Worm (Caenorhabditis elegans) whole organism, L4 larva: ENCODE measurements around the gene nrf-6.

Experiments used
- F37D6.2 ChIP-seq: sonication (generic microtip); optimal IDR thresholded peaks from 2 replicates; lab custom pipeline; 2016; ENCODE audit warnings: mild to moderate bottlenecking, missing genetic modification characterization, missing compliant biosample characterization
- F44E2.7 ChIP-seq: fragments of 200-800 bp; sonication (Bioruptor generic); IDR thresholded peaks from 2 replicates; pipeline ENCODE4 v2.1.2; 2022; ENCODE audit warnings: missing genetic modification characterization, missing compliant biosample characterization
- Y105C5A.15 ChIP-seq: fragments of 200-800 bp; sonication (Bioruptor generic); IDR thresholded peaks from 2 replicates; pipeline ENCODE4 v1.3.6; 2022; ENCODE audit warnings: missing genetic modification characterization, missing compliant biosample characterization
- Y75B8A.6 ChIP-seq: fragments of 200-800 bp; sonication (Bioruptor generic); IDR thresholded peaks from 2 replicates; pipeline ENCODE4 v1.3.6; 2022; ENCODE audit warnings: missing genetic modification reagents, missing genetic modification characterization, missing compliant biosample characterization
- ZK337.2 ChIP-seq: fragments of 200-800 bp; sonication (Bioruptor generic); IDR thresholded peaks from 2 replicates; pipeline ENCODE4 v1.3.6; 2022; ENCODE audit warnings: missing genetic modification reagents, missing genetic modification characterization, missing compliant biosample characterization
- aha-1 ChIP-seq: fragments of 150-350 bp; peaks from one replicate; lab custom pipeline; 2014; ENCODE audit warnings: missing biosample characterization, missing genetic modification characterization
- aly-2 ChIP-seq: sonication (generic microtip); optimal IDR thresholded peaks from 2 replicates; lab custom pipeline; 2018; ENCODE audit warnings: missing biosample characterization, missing genetic modification characterization
- ama-1 ChIP-seq: fragments of 150-350 bp; optimal IDR thresholded peaks from 2 replicates; lab custom pipeline; 2014; ENCODE audit warnings: inconsistent platforms, mixed read lengths
- arid-1 ChIP-seq: fragments of 200-800 bp; sonication (Bioruptor generic); conservative IDR thresholded peaks from 2 replicates; pipeline ENCODE4 v1.3.6; 2022; ENCODE audit warnings: missing genetic modification reagents, missing genetic modification characterization, missing compliant biosample characterization
- ceh-32 ChIP-seq: sonication (generic microtip); optimal IDR thresholded peaks from 2 replicates; lab custom pipeline; 2016; ENCODE audit warnings: mild to moderate bottlenecking, missing genetic modification characterization, missing compliant biosample characterization; ENCODE audit not compliant: poor library complexity
- ceh-44 ChIP-seq: fragments of 200-800 bp; sonication (Bioruptor generic); IDR thresholded peaks from 2 replicates; pipeline ENCODE4 v1.3.6; 2022; ENCODE audit warnings: missing genetic modification reagents, missing genetic modification characterization, missing compliant biosample characterization
- ceh-82 ChIP-seq: sonication (generic microtip); optimal IDR thresholded peaks from 2 replicates; lab custom pipeline; 2017; ENCODE audit warnings: missing biosample characterization, missing genetic modification characterization
- ces-1 ChIP-seq: fragments of 150-350 bp; sonication (generic microtip); optimal IDR thresholded peaks from 4 replicates; lab custom pipeline; 2014; ENCODE audit warnings: missing biosample characterization, missing genetic modification reagents, missing genetic modification characterization
- daf-12 ChIP-seq: fragments of 150-350 bp; optimal IDR thresholded peaks from 2 replicates; lab custom pipeline; 2014; ENCODE audit warnings: missing biosample characterization, missing genetic modification reagents, missing genetic modification characterization
- daf-16 ChIP-seq, 3 experiments: sonication (generic microtip); optimal IDR thresholded peaks; 2 replicates each; lab custom pipeline; 2016 to 2017; ENCODE audit warnings: missing genetic modification characterization in 3 of 3, missing genetic modification reagents in 3 of 3, mild to moderate bottlenecking in 2 of 3, missing compliant biosample characterization in 2 of 3, missing biosample characterization in 1 of 3, moderate library complexity in 1 of 3
- dmd-8 ChIP-seq: fragments of 200-800 bp; sonication (Bioruptor generic); IDR thresholded peaks from 2 replicates; pipeline ENCODE4 v1.3.6; 2022; ENCODE audit warnings: missing genetic modification characterization, missing compliant biosample characterization
- dmd-9 ChIP-seq: fragments of 200-800 bp; sonication (Bioruptor generic); IDR thresholded peaks from 2 replicates; pipeline ENCODE4 v1.3.6; 2022; ENCODE audit warnings: missing genetic modification reagents, missing genetic modification characterization, missing compliant biosample characterization
- egl-43 ChIP-seq: fragments of 200-800 bp; sonication (Bioruptor generic); IDR thresholded peaks from 2 replicates; pipeline ENCODE4 v1.3.6; 2022; ENCODE audit warnings: missing genetic modification reagents, missing genetic modification characterization, missing compliant biosample characterization
- fos-1 ChIP-seq: fragments of 150-350 bp; optimal IDR thresholded peaks from 2 replicates; lab custom pipeline; 2014; ENCODE audit warnings: missing biosample characterization, missing genetic modification characterization
- gei-8 ChIP-seq: fragments of 200-800 bp; sonication (Bioruptor generic); optimal IDR thresholded peaks from 2 replicates; lab custom pipeline; 2018; ENCODE audit warnings: mild to moderate bottlenecking, missing genetic modification characterization, missing compliant biosample characterization
- hlh-11 ChIP-seq: fragments of 200-800 bp; sonication (Bioruptor generic); optimal IDR thresholded peaks from 2 replicates; lab custom pipeline; 2018; ENCODE audit warnings: mild to moderate bottlenecking, missing genetic modification characterization, missing compliant biosample characterization
- hmg-1.1 ChIP-seq: fragments of 200-800 bp; sonication (Bioruptor generic); IDR thresholded peaks from 2 replicates; pipeline ENCODE4 v1.3.6; 2022; ENCODE audit warnings: missing genetic modification reagents, missing genetic modification characterization, missing compliant biosample characterization
- lim-7 ChIP-seq: fragments of 200-800 bp; sonication (Bioruptor generic); IDR thresholded peaks from 2 replicates; pipeline ENCODE4 v1.3.6; 2022; ENCODE audit warnings: missing genetic modification characterization, missing compliant biosample characterization
- lin-1 ChIP-seq: fragments of 200-800 bp; sonication (Bioruptor generic); IDR thresholded peaks from 2 replicates; pipeline ENCODE4 v1.3.6; 2022; ENCODE audit warnings: missing genetic modification reagents, missing genetic modification characterization, missing compliant biosample characterization
- lin-13 ChIP-seq: fragments of 150-350 bp; optimal IDR thresholded peaks from 2 replicates; lab custom pipeline; 2014; ENCODE audit warnings: missing biosample characterization, missing genetic modification reagents, missing genetic modification characterization
- lin-38 ChIP-seq: fragments of 200-800 bp; sonication (Bioruptor generic); IDR thresholded peaks from 2 replicates; pipeline ENCODE4 v1.3.6; 2022; ENCODE audit warnings: missing genetic modification reagents, missing genetic modification characterization, missing compliant biosample characterization
- mdt-29 ChIP-seq: fragments of 200-800 bp; sonication (Bioruptor generic); IDR thresholded peaks from 2 replicates; pipeline ENCODE4 v1.3.6; 2022; ENCODE audit warnings: missing genetic modification reagents, missing genetic modification characterization, missing compliant biosample characterization
- mep-1 ChIP-seq: fragments of 150-350 bp; sonication (generic microtip); optimal IDR thresholded peaks from 3 replicates; lab custom pipeline; 2014; ENCODE audit warnings: missing biosample characterization, missing genetic modification characterization
- mxl-2 ChIP-seq: fragments of 200-800 bp; sonication (Bioruptor generic); conservative IDR thresholded peaks from 2 replicates; pipeline ENCODE4 v1.3.6; 2022; ENCODE audit warnings: missing genetic modification reagents, missing genetic modification characterization, missing compliant biosample characterization
- nhr-102 ChIP-seq: sonication (generic microtip); optimal IDR thresholded peaks from 2 replicates; lab custom pipeline; 2016; ENCODE audit warnings: mild to moderate bottlenecking, missing genetic modification characterization, moderate library complexity, missing compliant biosample characterization
- nhr-41 ChIP-seq: fragments of 200-800 bp; sonication (Bioruptor generic); IDR thresholded peaks from 2 replicates; pipeline ENCODE4 v1.3.6; 2022; ENCODE audit warnings: missing genetic modification reagents, missing genetic modification characterization, missing compliant biosample characterization
- nhr-76 ChIP-seq: fragments of 150-350 bp; optimal IDR thresholded peaks from 2 replicates; lab custom pipeline; 2014; ENCODE audit warnings: missing biosample characterization, missing genetic modification characterization
- pha-4 ChIP-seq, 2 experiments: fragments of 150-350 bp in 1 of 2; fragments of 200-800 bp in 1 of 2; sonication (Bioruptor generic) in 1 of 2; IDR thresholded peaks in 1 of 2; optimal IDR thresholded peaks in 1 of 2; 2 replicates each; pipeline versions ENCODE4 v1.3.6 to Lab custom; 2014 to 2022; ENCODE audit warnings: missing genetic modification characterization in 2 of 2, missing genetic modification reagents in 2 of 2, missing biosample characterization in 1 of 2, missing compliant biosample characterization in 1 of 2
- php-3 ChIP-seq: fragments of 200-800 bp; sonication (Bioruptor generic); IDR thresholded peaks from 2 replicates; pipeline ENCODE4 v1.3.6; 2022; ENCODE audit warnings: missing genetic modification reagents, missing genetic modification characterization, missing compliant biosample characterization
- skn-1 ChIP-seq: fragments of 150-350 bp; optimal IDR thresholded peaks from 2 replicates; lab custom pipeline; 2014; ENCODE audit warnings: missing biosample characterization, missing genetic modification characterization
- unc-130 ChIP-seq: sonication (generic microtip); optimal IDR thresholded peaks from 2 replicates; lab custom pipeline; 2016; ENCODE audit warnings: missing genetic modification reagents, missing genetic modification characterization, missing compliant biosample characterization
- unc-62 ChIP-seq, 3 experiments: fragments of 150-350 bp in 1 of 3; sonication (generic microtip); optimal IDR thresholded peaks in 2 of 3; peaks in 1 of 3; 1 replicate in 1 of 3; 2 replicates in 2 of 3; lab custom pipeline; 2014 to 2017; ENCODE audit warnings: missing biosample characterization in 3 of 3, missing genetic modification characterization in 3 of 3, missing genetic modification reagents in 3 of 3, missing genotype in 1 of 3
- zag-1 ChIP-seq: fragments of 150-350 bp; optimal IDR thresholded peaks from 2 replicates; lab custom pipeline; 2014; ENCODE audit warnings: missing biosample characterization, missing genetic modification characterization
- zfp-2 ChIP-seq: sonication (generic microtip); optimal IDR thresholded peaks from 2 replicates; lab custom pipeline; 2016; ENCODE audit warnings: mild to moderate bottlenecking, missing genetic modification characterization, missing compliant biosample characterization

nrf-6 gene

ce11 chrII:8039416-8039815 lies 6.9 kb upstream of the nrf-6 start, which contains the start of the genes ubh-4 and algn-6 (continued):
- TF ChIP-seq zfp-2, result no peak
- peak; percentile 57 for TF ChIP-seq mep-1 (tag; lab: Kevin White, UChicago)
- TF ChIP-seq lin-1 (GFP tag; lab: Robert Waterston, UW), result no peak
- TF ChIP-seq aha-1 (tag; lab: Kevin White, UChicago), result no peak
- TF ChIP-seq mxl-2 (GFP tag; lab: Robert Waterston, UW), result no peak
- no peak for TF ChIP-seq lin-13 (GFP tag; lab: Kevin White, UChicago)
- no peak for TF ChIP-seq lim-7
- no peak for TF ChIP-seq daf-12 (tag; lab: Kevin White, UChicago)
- no peak for TF ChIP-seq ces-1 (GFP tag; lab: Kevin White, UChicago)
- no peak for TF ChIP-seq F44E2.7 (GFP tag; lab: Robert Waterston, UW)
- TF ChIP-seq ceh-82, result no peak
- TF ChIP-seq ceh-44 (GFP tag; lab: Robert Waterston, UW), result no peak
- TF ChIP-seq hmg-1.1 (GFP tag; lab: Robert Waterston, UW), result 0 out of 2 replicates have a peak, but pooled peaks have one; percentile 19
- no peak for TF ChIP-seq skn-1 (tag; lab: Kevin White, UChicago)
- TF ChIP-seq daf-16 (GFP tag; optimal IDR thresholded peaks at IDR 0.05; lab: Kevin White, UChicago), result no peak
- peak; percentile 38 for TF ChIP-seq daf-16 (tag; optimal IDR thresholded peaks at IDR 0.05; lab: Kevin White, UChicago)
- no peak for TF ChIP-seq F37D6.2 (tag; lab: Kevin White, UChicago)
- no peak for TF ChIP-seq php-3 (GFP tag; lab: Robert Waterston, UW)
- TF ChIP-seq dmd-8 (GFP tag; lab: Robert Waterston, UW), result no peak
- TF ChIP-seq nhr-41 (GFP tag; lab: Robert Waterston, UW), result no peak
- 0 out of 2 replicates have a peak, but pooled peaks have one; percentile 4 for TF ChIP-seq ZK337.2
- TF ChIP-seq ceh-32 (tag; lab: Kevin White, UChicago), result no peak
- TF ChIP-seq mdt-29 (GFP tag; lab: Robert Waterston, UW), result no peak
- TF ChIP-seq aly-2 (tag; lab: Kevin White, UChicago), result no peak
- no peak for TF ChIP-seq nhr-76 (tag; lab: Kevin White, UChicago)
- no peak for TF ChIP-seq dmd-9 (GFP tag; lab: Robert Waterston, UW)
- peak; percentile 96 for TF ChIP-seq unc-130 (GFP tag; lab: Kevin White, UChicago)
- TF ChIP-seq ama-1 (lab: Kevin White, UChicago), result no peak
- no peak for TF ChIP-seq zag-1 (tag; lab: Kevin White, UChicago)
- no peak for TF ChIP-seq nhr-102 (tag; lab: Kevin White, UChicago)
- TF ChIP-seq gei-8, result no peak
- no peak for TF ChIP-seq pha-4 (GFP tag; IDR thresholded peaks at IDR 0.05; lab: Robert Waterston, UW)
- peak; percentile 8 for TF ChIP-seq pha-4 (tag; optimal IDR thresholded peaks at IDR 0.05; lab: Kevin White, UChicago)
- TF ChIP-seq Y75B8A.6, result no peak
- no peak for TF ChIP-seq unc-62 (GFP tag; optimal IDR thresholded peaks at IDR 0.05 in 1 of 2; lab: Kevin White, UChicago)
- no peak for TF ChIP-seq unc-62 (tag; optimal IDR thresholded peaks at IDR 0.05; lab: Kevin White, UChicago)
- TF ChIP-seq hlh-11 (tag; lab: Kevin White, UChicago), result peak; percentile 36
- no peak for TF ChIP-seq Y105C5A.15
- no peak for TF ChIP-seq fos-1 (tag; lab: Kevin White, UChicago)

- TF ChIP-seq egl-43 (GFP tag; lab: Robert Waterston, UW) (no peak), lin-38 (peak; percentile 54), arid-1 (GFP tag; lab: Robert Waterston, UW) (peak; percentile 55; the same call in 1 of the 2 replicates)
Measured at ce11 chrII:8037863-8038262, 5.4 kb upstream of the nrf-6 start, which contains the start of gene C08B11.9. TSS of gene C08B11.9 (minus strand) at chrII:8038169.
